Worm (Caenorhabditis elegans) whole organism, L2 larva: ENCODE results near the gene R05G6.5.

Source experiments
- C34F6.9 ChIP-seq: fragments of 150-350 bp; optimal IDR thresholded peaks from 2 replicates; lab custom pipeline; 2014; ENCODE audit warnings: missing biosample characterization, missing genetic modification characterization
- F13H6.1 ChIP-seq: sonication (generic microtip); optimal IDR thresholded peaks from 2 replicates; lab custom pipeline; 2016; ENCODE audit warnings: missing genetic modification characterization, missing compliant biosample characterization
- R02D3.7 ChIP-seq: fragments of 150-350 bp; optimal IDR thresholded peaks from 2 replicates; lab custom pipeline; 2014; ENCODE audit warnings: missing biosample characterization, missing genetic modification characterization
- Y55F3AM.14 ChIP-seq: fragments of 200-800 bp; sonication (Bioruptor generic); optimal IDR thresholded peaks from 2 replicates; lab custom pipeline; 2018; ENCODE audit warnings: mild to moderate bottlenecking, missing genetic modification characterization, missing compliant biosample characterization
- ZK546.5 ChIP-seq: sonication (generic microtip); optimal IDR thresholded peaks from 2 replicates; lab custom pipeline; 2017; ENCODE audit warnings: missing biosample characterization, missing genetic modification characterization
- alr-1 ChIP-seq: fragments of 150-350 bp; optimal IDR thresholded peaks from 2 replicates; lab custom pipeline; 2014; ENCODE audit warnings: missing biosample characterization, missing genetic modification characterization
- aly-2 ChIP-seq: fragments of 150-350 bp; optimal IDR thresholded peaks from 2 replicates; lab custom pipeline; 2014; ENCODE audit warnings: missing biosample characterization, missing genetic modification characterization
- blmp-1 ChIP-seq: sonication (generic microtip); optimal IDR thresholded peaks from 2 replicates; lab custom pipeline; 2017; ENCODE audit warnings: missing genetic modification characterization, mild to moderate bottlenecking, missing compliant biosample characterization, antibody characterized with exemption, moderate library complexity; ENCODE audit not compliant: insufficient read depth
- ceh-82 ChIP-seq: fragments of 150-350 bp; optimal IDR thresholded peaks from 2 replicates; lab custom pipeline; 2014; ENCODE audit warnings: missing biosample characterization, missing genetic modification characterization
- crh-2 ChIP-seq: sonication (generic microtip); optimal IDR thresholded peaks from 2 replicates; lab custom pipeline; 2017; ENCODE audit warnings: missing biosample characterization, missing genetic modification characterization
- dmd-4 ChIP-seq: sonication (generic microtip); optimal IDR thresholded peaks from 2 replicates; lab custom pipeline; 2017; ENCODE audit warnings: missing biosample characterization, missing genetic modification characterization
- egl-27 ChIP-seq: sonication (generic microtip); optimal IDR thresholded peaks from 3 replicates; lab custom pipeline; 2017; ENCODE audit warnings: missing biosample characterization, missing genetic modification reagents, missing genetic modification characterization
- elt-1 ChIP-seq: fragments of 150-350 bp; optimal IDR thresholded peaks from 2 replicates; lab custom pipeline; 2014; ENCODE audit warnings: missing biosample characterization, missing genetic modification characterization
- fos-1 ChIP-seq: fragments of 150-350 bp; optimal IDR thresholded peaks from 2 replicates; lab custom pipeline; 2014; ENCODE audit warnings: missing biosample characterization, missing genetic modification characterization
- lin-11 ChIP-seq: fragments of 150-350 bp; sonication (generic microtip); optimal IDR thresholded peaks from 2 replicates; lab custom pipeline; 2014; ENCODE audit warnings: missing biosample characterization, missing genetic modification characterization, inconsistent platforms, mixed read lengths
- lin-13 ChIP-seq: fragments of 150-350 bp; optimal IDR thresholded peaks from 2 replicates; lab custom pipeline; 2014; ENCODE audit warnings: missing biosample characterization, missing genetic modification reagents, missing genetic modification characterization
- lin-39 ChIP-seq: fragments of 150-350 bp; optimal IDR thresholded peaks from 2 replicates; lab custom pipeline; 2014; ENCODE audit warnings: missing biosample characterization, missing genetic modification reagents, missing genetic modification characterization
- lsy-2 ChIP-seq, 2 experiments: fragments of 150-350 bp in 1 of 2; sonication (generic microtip) in 1 of 2; optimal IDR thresholded peaks; 2 replicates each; lab custom pipeline; 2014 to 2017; ENCODE audit warnings: missing biosample characterization in 2 of 2, missing genetic modification characterization in 2 of 2
- mab-5 ChIP-seq: fragments of 150-350 bp; optimal IDR thresholded peaks from 2 replicates; lab custom pipeline; 2014; ENCODE audit warnings: missing biosample characterization, missing genetic modification characterization
- mdl-1 ChIP-seq, 2 experiments: fragments of 150-350 bp in 1 of 2; sonication (generic microtip) in 1 of 2; optimal IDR thresholded peaks; 2 replicates each; lab custom pipeline; 2017; ENCODE audit warnings: missing biosample characterization in 2 of 2, missing genetic modification characterization in 2 of 2
- nhr-10 ChIP-seq: sonication (generic microtip); optimal IDR thresholded peaks from 2 replicates; lab custom pipeline; 2017; ENCODE audit warnings: missing biosample characterization, missing genetic modification characterization
- nhr-129 ChIP-seq: fragments of 150-350 bp; optimal IDR thresholded peaks from 2 replicates; lab custom pipeline; 2014; ENCODE audit warnings: missing biosample characterization, missing genetic modification characterization
- nhr-21 ChIP-seq: fragments of 150-350 bp; optimal IDR thresholded peaks from 2 replicates; lab custom pipeline; 2014; ENCODE audit warnings: missing biosample characterization, missing genetic modification characterization
- nhr-23 ChIP-seq: fragments of 150-350 bp; optimal IDR thresholded peaks from 2 replicates; lab custom pipeline; 2014; ENCODE audit warnings: missing biosample characterization, missing genetic modification reagents, missing genetic modification characterization
- nhr-237 ChIP-seq: fragments of 150-350 bp; optimal IDR thresholded peaks from 2 replicates; lab custom pipeline; 2014; ENCODE audit warnings: missing biosample characterization, missing genetic modification characterization
- nhr-25 ChIP-seq: fragments of 150-350 bp; sonication (generic microtip); optimal IDR thresholded peaks from 3 replicates; lab custom pipeline; 2014; ENCODE audit warnings: missing biosample characterization, missing genetic modification characterization
- nhr-6 ChIP-seq: fragments of 150-350 bp; optimal IDR thresholded peaks from 2 replicates; lab custom pipeline; 2014; ENCODE audit warnings: missing biosample characterization, missing genetic modification characterization
- sem-4 ChIP-seq: fragments of 150-350 bp; optimal IDR thresholded peaks from 2 replicates; lab custom pipeline; 2014; ENCODE audit warnings: missing biosample characterization, missing genetic modification reagents, missing genetic modification characterization
- skn-1 ChIP-seq: sonication (generic microtip); optimal IDR thresholded peaks from 2 replicates; lab custom pipeline; 2017; ENCODE audit warnings: missing biosample characterization, missing genetic modification characterization
- sma-9 ChIP-seq, 2 experiments: fragments of 150-350 bp in 1 of 2; sonication (generic microtip) in 1 of 2; optimal IDR thresholded peaks; 2 replicates each; lab custom pipeline; 2014 to 2016; ENCODE audit warnings: missing genetic modification characterization in 2 of 2, mild to moderate bottlenecking in 1 of 2, missing biosample characterization in 1 of 2, missing compliant biosample characterization in 1 of 2, missing genetic modification reagents in 1 of 2, moderate library complexity in 1 of 2
- snpc-4 ChIP-seq: fragments of 150-350 bp; optimal IDR thresholded peaks from 2 replicates; lab custom pipeline; 2014; ENCODE audit warnings: missing biosample characterization, missing genetic modification characterization
- unc-62 ChIP-seq: fragments of 150-350 bp; optimal IDR thresholded peaks from 2 replicates; lab custom pipeline; 2014; ENCODE audit warnings: missing biosample characterization, missing genetic modification reagents, missing genetic modification characterization
- zag-1 ChIP-seq: fragments of 150-350 bp; optimal IDR thresholded peaks from 2 replicates; lab custom pipeline; 2014; ENCODE audit warnings: missing biosample characterization, missing genetic modification characterization
- ztf-1 ChIP-seq: fragments of 200-800 bp; sonication (Bioruptor generic); conservative IDR thresholded peaks from 2 replicates; pipeline ENCODE4 v1.3.6; 2022; ENCODE audit warnings: missing genetic modification characterization, missing compliant biosample characterization
- ztf-11 ChIP-seq: sonication (generic microtip); optimal IDR thresholded peaks from 2 replicates; lab custom pipeline; 2017; ENCODE audit warnings: missing biosample characterization, missing genetic modification characterization
- ztf-4 ChIP-seq: fragments of 150-350 bp; optimal IDR thresholded peaks from 2 replicates; lab custom pipeline; 2014; ENCODE audit warnings: missing biosample characterization, missing genetic modification characterization

Gene R05G6.5

ce11 chrIV:7520841-7521240 lies 12.7 kb downstream of the R05G6.5 start:
- TF ChIP-seq skn-1 (tag; lab: Kevin White, UChicago) (no peak), sem-4 (tag; lab: Kevin White, UChicago) (no peak), nhr-21 (tag; lab: Kevin White, UChicago) (no peak), elt-1 (no peak), snpc-4 (no peak), sma-9 (GFP tag; optimal IDR thresholded peaks at IDR 0.05; lab: Kevin White, UChicago) (peak; percentile 7), sma-9 (tag; optimal IDR thresholded peaks at IDR 0.05; lab: Kevin White, UChicago) (no peak), R02D3.7 (tag; lab: Kevin White, UChicago) (no peak), nhr-10 (tag; lab: Kevin White, UChicago) (no peak), ztf-1 (GFP tag; lab: Robert Waterston, UW) (no peak), ztf-4 (tag; lab: Kevin White, UChicago) (no peak), crh-2 (tag; lab: Kevin White, UChicago) (peak; percentile 6)

ce11 chrIV:7521591-7521990 lies 13.4 kb downstream of the R05G6.5 start:
- TF ChIP-seq zag-1 (no peak), lsy-2 (tag; optimal IDR thresholded peaks at IDR 0.05; lab: Kevin White, UChicago) (no peak), nhr-129 (tag; lab: Kevin White, UChicago) (no peak), mab-5 (tag; lab: Kevin White, UChicago) (no peak), crh-2 (tag; lab: Kevin White, UChicago) (no peak), alr-1 (tag; lab: Kevin White, UChicago) (no peak), ztf-1 (GFP tag; lab: Robert Waterston, UW) (no peak), nhr-237 (tag; lab: Kevin White, UChicago) (no peak), F13H6.1 (tag; lab: Kevin White, UChicago) (no peak)
- TF ChIP-seq, all 48 proteins: peak for 0

ce11 chrIV:7523744-7524143 lies 15.6 kb downstream of the R05G6.5 start:
- no peak for TF ChIP-seq blmp-1
- TF ChIP-seq nhr-25 (tag; lab: Kevin White, UChicago), result no peak
- no peak for TF ChIP-seq lin-13 (GFP tag; lab: Kevin White, UChicago)
- TF ChIP-seq unc-62, result no peak
- TF ChIP-seq nhr-237 (tag; lab: Kevin White, UChicago), result no peak
- TF ChIP-seq F13H6.1 (tag; lab: Kevin White, UChicago), result no peak
- TF ChIP-seq C34F6.9 (tag; lab: Kevin White, UChicago), result no peak
- TF ChIP-seq mdl-1 (tag; optimal IDR thresholded peaks at IDR 0.05; lab: Kevin White, UChicago), result no peak
- no peak for TF ChIP-seq sem-4 (tag; lab: Kevin White, UChicago)
- no peak for TF ChIP-seq elt-1
- no peak for TF ChIP-seq egl-27
- no peak for TF ChIP-seq ZK546.5 (tag; lab: Kevin White, UChicago)
- no peak for TF ChIP-seq nhr-6 (tag; lab: Kevin White, UChicago)
- TF ChIP-seq dmd-4 (tag; lab: Kevin White, UChicago), result no peak
- no peak for TF ChIP-seq lin-39 (tag; lab: Kevin White, UChicago)
- TF ChIP-seq ceh-82 (tag; lab: Kevin White, UChicago), result no peak
- no peak for TF ChIP-seq lin-11 (tag; lab: Kevin White, UChicago)
- no peak for TF ChIP-seq Y55F3AM.14
- TF ChIP-seq aly-2 (tag; lab: Kevin White, UChicago), result no peak
- no peak for TF ChIP-seq alr-1 (tag; lab: Kevin White, UChicago)

- TF ChIP-seq nhr-23 (tag; lab: Kevin White, UChicago) (no peak), fos-1 (tag; lab: Kevin White, UChicago) (peak; percentile 34), ztf-11 (tag; lab: Kevin White, UChicago) (no peak)
Measured at ce11 chrIV:7530226-7531070, 22.3 kb downstream of the R05G6.5 start.
